Fruit fly (Drosophila melanogaster) whole organism, embryonic: Measurements from ENCODE around the gene CG11263.

Experiments
- Atf6 ChIP-seq: fragments of 200-800 bp; sonication (Bioruptor generic); IDR thresholded peaks from 2 replicates; pipeline ENCODE4 v1.3.6; 2022; ENCODE audit warnings: missing biosample characterization, missing genetic modification characterization
- Awh ChIP-seq: fragments of 200-800 bp; sonication (Bioruptor generic); IDR thresholded peaks from 2 replicates; pipeline ENCODE4, ENCODE4 v1.3.6; 2022; ENCODE audit warnings: missing biosample characterization, missing genetic modification characterization
- B-H1 ChIP-seq: fragments of 200-800 bp; sonication (Bioruptor generic); IDR thresholded peaks from 3 replicates; pipeline ENCODE4 v1.3.6; 2022; ENCODE audit warnings: missing biosample characterization, missing genetic modification characterization
- BEAF-32 ChIP-seq: fragments of 200-800 bp; sonication (Bioruptor generic); optimal IDR thresholded peaks from 3 replicates; lab custom pipeline; 2017; ENCODE audit warnings: missing biosample characterization, missing genetic modification characterization, mild to moderate bottlenecking, moderate library complexity, missing genetic modification reagents
- CG10366 ChIP-seq: fragments of 200-800 bp; sonication (Bioruptor generic); IDR thresholded peaks from 2 replicates; pipeline ENCODE4 v1.3.6; 2022; ENCODE audit warnings: missing biosample characterization, missing genetic modification characterization
- CG1603 ChIP-seq: fragments of 200-800 bp; sonication (Bioruptor generic); optimal IDR thresholded peaks from 2 replicates; lab custom pipeline; 2019; ENCODE audit warnings: missing biosample characterization, mild to moderate bottlenecking, missing genetic modification characterization, moderate library complexity
- CG1647 ChIP-seq: fragments of 200-800 bp; sonication (Bioruptor generic); optimal IDR thresholded peaks from 3 replicates; lab custom pipeline; 2016; ENCODE audit warnings: missing biosample characterization, missing genetic modification characterization
- CG18262 ChIP-seq: fragments of 200-800 bp; optimal IDR thresholded peaks from 3 replicates; lab custom pipeline; 2019; ENCODE audit warnings: missing biosample characterization, mild to moderate bottlenecking, missing genetic modification characterization, moderate library complexity
- CG18619 ChIP-seq: fragments of 200-800 bp; sonication (Bioruptor generic); optimal IDR thresholded peaks from 3 replicates; lab custom pipeline; 2017; ENCODE audit warnings: missing biosample characterization, mild to moderate bottlenecking, missing genetic modification characterization
- CG18764 ChIP-seq: fragments of 200-800 bp; sonication (Bioruptor generic); optimal IDR thresholded peaks from 3 replicates; lab custom pipeline; 2016; ENCODE audit warnings: missing biosample characterization, missing genetic modification characterization
- CG3281 ChIP-seq: fragments of 200-800 bp; sonication (Bioruptor generic); optimal IDR thresholded peaks from 3 replicates; lab custom pipeline; 2017; ENCODE audit warnings: missing biosample characterization, mild to moderate bottlenecking, missing genetic modification characterization
- CG34376 ChIP-seq: fragments of 200-800 bp; sonication (Bioruptor generic); optimal IDR thresholded peaks from 2 replicates; lab custom pipeline; 2018; ENCODE audit warnings: missing biosample characterization, mild to moderate bottlenecking, missing genetic modification characterization
- CG4424 ChIP-seq: fragments of 200-800 bp; sonication (Bioruptor generic); optimal IDR thresholded peaks from 3 replicates; lab custom pipeline; 2016; ENCODE audit warnings: missing biosample characterization, missing genetic modification characterization
- CG4617 ChIP-seq: fragments of 200-800 bp; sonication (Bioruptor generic); optimal IDR thresholded peaks from 3 replicates; lab custom pipeline; 2016; ENCODE audit warnings: missing biosample characterization, missing genetic modification characterization, borderline replicate concordance
- CG6689 ChIP-seq: fragments of 200-800 bp; sonication (Bioruptor generic); IDR thresholded peaks from 2 replicates; pipeline ENCODE4 v1.3.6; 2022; ENCODE audit warnings: missing biosample characterization, missing genetic modification characterization
- CG6765 ChIP-seq: fragments of 200-800 bp; sonication (Bioruptor generic); optimal IDR thresholded peaks from 3 replicates; lab custom pipeline; 2017; ENCODE audit warnings: missing biosample characterization, mild to moderate bottlenecking, missing genetic modification characterization
- CG7839 ChIP-seq: fragments of 200-800 bp; sonication (Bioruptor generic); optimal IDR thresholded peaks from 3 replicates; lab custom pipeline; 2018; ENCODE audit warnings: missing biosample characterization, mild to moderate bottlenecking, missing genetic modification characterization, moderate library complexity
- CG7987 ChIP-seq: fragments of 200-800 bp; sonication (Bioruptor generic); optimal IDR thresholded peaks from 2 replicates; lab custom pipeline; 2018; ENCODE audit warnings: missing biosample characterization, mild to moderate bottlenecking, missing genetic modification characterization, moderate library complexity
- CG8765 ChIP-seq: fragments of 200-800 bp; sonication (Bioruptor generic); IDR thresholded peaks from 2 replicates; pipeline ENCODE4 v1.3.6; 2022; ENCODE audit warnings: missing biosample characterization, missing genetic modification characterization
- CHES-1-like ChIP-seq: fragments of 200-800 bp; sonication (Bioruptor generic); optimal IDR thresholded peaks from 2 replicates; lab custom pipeline; 2016; ENCODE audit warnings: missing biosample characterization, missing genetic modification characterization
- Camta ChIP-seq: fragments of 200-800 bp; sonication (Bioruptor generic); optimal IDR thresholded peaks from 2 replicates; lab custom pipeline; 2016; ENCODE audit warnings: missing biosample characterization, missing genetic modification characterization
- Dfd ChIP-seq, 2 experiments: fragments of >200 bp; optimal IDR thresholded peaks; 2 replicates each; lab custom pipeline; 2017; ENCODE audit warnings: missing biosample characterization in 2 of 2, missing genetic modification characterization in 2 of 2
- Doc3 ChIP-seq: fragments of 200-800 bp; sonication (Bioruptor generic); IDR thresholded peaks from 3 replicates; pipeline ENCODE4 v1.3.6; 2022; ENCODE audit warnings: missing biosample characterization, missing genetic modification characterization; ENCODE audit not compliant: partially characterized antibody
- Elba2 ChIP-seq: fragments of 200-800 bp; sonication (Bioruptor generic); optimal IDR thresholded peaks from 3 replicates; lab custom pipeline; 2016; ENCODE audit warnings: missing biosample characterization, missing genetic modification characterization
- Ets97D ChIP-seq: fragments of 200-800 bp; sonication (Bioruptor generic); optimal IDR thresholded peaks from 3 replicates; lab custom pipeline; 2016; ENCODE audit warnings: missing biosample characterization, missing genetic modification characterization
- MTF-1 ChIP-seq: fragments of 200-800 bp; sonication (Bioruptor generic); optimal IDR thresholded peaks from 2 replicates; lab custom pipeline; 2018; ENCODE audit warnings: missing biosample characterization, mild to moderate bottlenecking, missing genetic modification characterization, borderline replicate concordance
- Myb ChIP-seq: fragments of 200-800 bp; sonication (Bioruptor generic); optimal IDR thresholded peaks from 2 replicates; lab custom pipeline; 2016; ENCODE audit warnings: missing biosample characterization, missing genetic modification characterization
- Opbp ChIP-seq: fragments of 200-800 bp; sonication (Bioruptor generic); IDR thresholded peaks from 3 replicates; pipeline ENCODE4 v1.3.6; 2022; ENCODE audit warnings: missing biosample characterization, missing genetic modification characterization; ENCODE audit not compliant: partially characterized antibody
- Spps ChIP-seq: fragments of 200-800 bp; sonication (Bioruptor generic); optimal IDR thresholded peaks from 2 replicates; lab custom pipeline; 2018; ENCODE audit warnings: missing biosample characterization, mild to moderate bottlenecking, missing genetic modification characterization
- Sry-β ChIP-seq: fragments of 200-800 bp; sonication (Bioruptor generic); optimal IDR thresholded peaks from 2 replicates; lab custom pipeline; 2018; ENCODE audit warnings: missing biosample characterization, mild to moderate bottlenecking, missing genetic modification characterization, moderate library complexity
- Tbp ChIP-seq: fragments of >200 bp; optimal IDR thresholded peaks from 2 replicates; lab custom pipeline; 2018; ENCODE audit warnings: missing biosample characterization, missing genetic modification characterization
- al ChIP-seq: fragments of 200-800 bp; sonication (Bioruptor generic); IDR thresholded peaks from 2 replicates; pipeline ENCODE4 v1.3.6; 2022; ENCODE audit warnings: missing biosample characterization, missing genetic modification characterization
- bcd ChIP-seq: fragments of 200-800 bp; sonication (Bioruptor generic); optimal IDR thresholded peaks from 2 replicates; lab custom pipeline; 2017; ENCODE audit warnings: missing biosample characterization, mild to moderate bottlenecking, missing genetic modification characterization
- cad ChIP-seq: fragments of >200 bp; optimal IDR thresholded peaks from 2 replicates; lab custom pipeline; 2017; ENCODE audit warnings: missing biosample characterization, missing genetic modification characterization
- crc ChIP-seq: fragments of 200-800 bp; sonication (Bioruptor generic); optimal IDR thresholded peaks from 2 replicates; lab custom pipeline; 2016; ENCODE audit warnings: missing biosample characterization, missing genetic modification characterization
- crp ChIP-seq, 2 experiments: fragments of 200-800 bp; sonication (Bioruptor generic); optimal IDR thresholded peaks; 2 replicates in 1 of 2; 3 replicates in 1 of 2; lab custom pipeline; 2017; ENCODE audit warnings: missing biosample characterization in 2 of 2, missing genetic modification characterization in 2 of 2, mild to moderate bottlenecking in 1 of 2, moderate library complexity in 1 of 2
- ems ChIP-seq: fragments of 200-800 bp; sonication (Bioruptor generic); optimal IDR thresholded peaks from 3 replicates; lab custom pipeline; 2016; ENCODE audit warnings: missing biosample characterization, missing genetic modification characterization
- fd64A ChIP-seq: fragments of 200-800 bp; sonication (Bioruptor generic); optimal IDR thresholded peaks from 3 replicates; lab custom pipeline; 2018; ENCODE audit warnings: missing biosample characterization, mild to moderate bottlenecking, missing genetic modification characterization
- ham ChIP-seq: fragments of 200-800 bp; sonication (Bioruptor generic); IDR thresholded peaks from 2 replicates; pipeline ENCODE4 v1.3.6; 2022; ENCODE audit warnings: missing biosample characterization, missing genetic modification characterization
- hkb ChIP-seq, 2 experiments: fragments of 200-800 bp in 1 of 2; fragments of >200 bp in 1 of 2; sonication (Bioruptor generic) in 1 of 2; IDR thresholded peaks in 1 of 2; optimal IDR thresholded peaks in 1 of 2; 2 replicates each; pipeline versions ENCODE4 v1.3.6 to Lab custom; 2017 to 2022; ENCODE audit warnings: missing biosample characterization in 1 of 2, missing genetic modification characterization in 1 of 2
- kni ChIP-seq: fragments of 200-800 bp; sonication (Bioruptor generic); optimal IDR thresholded peaks from 3 replicates; lab custom pipeline; 2017; ENCODE audit warnings: mild to moderate bottlenecking, missing biosample characterization, missing genetic modification reagents, missing genetic modification characterization
- nerfin-2 ChIP-seq: fragments of 200-800 bp; sonication (Bioruptor generic); IDR thresholded peaks from 2 replicates; pipeline ENCODE4 v1.3.6; 2022; ENCODE audit warnings: missing biosample characterization, missing genetic modification characterization; ENCODE audit not compliant: partially characterized antibody
- pb ChIP-seq: fragments of 200-800 bp; sonication (Bioruptor generic); optimal IDR thresholded peaks from 3 replicates; lab custom pipeline; 2016; ENCODE audit warnings: missing biosample characterization, missing genetic modification characterization
- salm ChIP-seq: fragments of 200-800 bp; sonication (Bioruptor generic); optimal IDR thresholded peaks from 2 replicates; lab custom pipeline; 2018; ENCODE audit warnings: missing biosample characterization, mild to moderate bottlenecking, missing genetic modification characterization
- sens ChIP-seq: fragments of 200-800 bp; sonication (Bioruptor generic); peaks from one replicate; lab custom pipeline; 2016; ENCODE audit warnings: missing biosample characterization, missing genetic modification characterization
- seq ChIP-seq: fragments of 200-800 bp; sonication (Bioruptor generic); IDR thresholded peaks from 2 replicates; pipeline ENCODE4 v1.3.6; 2022; ENCODE audit warnings: missing biosample characterization, missing genetic modification characterization
- sim ChIP-seq: fragments of 200-800 bp; sonication (Bioruptor generic); IDR thresholded peaks from 2 replicates; pipeline ENCODE4 v1.3.6; 2022; ENCODE audit warnings: missing biosample characterization, missing genetic modification characterization
- tio ChIP-seq: fragments of 200-800 bp; sonication (Bioruptor generic); optimal IDR thresholded peaks from 2 replicates; lab custom pipeline; 2017; ENCODE audit warnings: missing biosample characterization, missing genetic modification characterization, inconsistent platforms
- unpg ChIP-seq: fragments of 200-800 bp; sonication (Bioruptor generic); optimal IDR thresholded peaks from 3 replicates; lab custom pipeline; 2018; ENCODE audit warnings: missing biosample characterization, mild to moderate bottlenecking, missing genetic modification characterization, moderate library complexity
- vvl ChIP-seq: fragments of 200-800 bp; sonication (Bioruptor generic); IDR thresholded peaks from 2 replicates; pipeline ENCODE4 v1.3.6; 2022; ENCODE audit warnings: missing biosample characterization, missing genetic modification characterization
- yki ChIP-seq: fragments of >200 bp; optimal IDR thresholded peaks from 3 replicates; lab custom pipeline; 2018

CG11263 gene

DNA sequence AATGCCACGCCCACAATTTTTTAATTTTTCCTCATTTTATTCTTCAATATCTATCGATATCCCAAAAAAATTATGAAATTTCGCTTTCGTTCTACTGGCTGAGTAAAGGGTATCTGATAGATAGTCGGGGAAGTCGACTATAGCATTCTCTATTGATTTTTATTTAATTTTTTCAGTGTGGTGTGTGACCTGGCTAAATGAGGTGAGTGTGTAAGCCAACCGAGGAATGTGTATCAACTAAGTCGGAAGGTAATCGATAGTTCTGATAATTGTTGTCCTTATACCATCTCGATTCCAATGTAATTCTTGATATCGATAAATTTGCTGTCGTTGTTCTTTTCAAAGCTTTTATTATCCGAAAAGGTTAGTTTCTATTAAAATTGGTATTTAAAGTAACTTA, at the start of gene CG11263 (continued):
- no peak for TF ChIP-seq hkb (optimal IDR thresholded peaks at IDR 0.05; lab: Kevin White, UChicago)
- peak; percentile 49; the same call in 1 of the 2 replicates for TF ChIP-seq hkb (GFP tag; IDR thresholded peaks at IDR 0.05; lab: Robert Waterston, UW)
- peak; percentile 57 for TF ChIP-seq CG7839 (tag; lab: Kevin White, UChicago)
- no peak for TF ChIP-seq seq (GFP tag; lab: Robert Waterston, UW)
- TF ChIP-seq Elba2 (GFP tag; lab: Kevin White, UChicago), result no peak
- TF ChIP-seq Ets97D (GFP tag; lab: Kevin White, UChicago), result peak; percentile 84
- TF ChIP-seq Awh (GFP tag; lab: Robert Waterston, UW), result no peak
- no peak for TF ChIP-seq CG8765 (GFP tag; lab: Robert Waterston, UW)
- TF ChIP-seq CG3281, result peak; percentile 28
- TF ChIP-seq cad, result no peak
- TF ChIP-seq sens (GFP tag; lab: Kevin White, UChicago), result peak; percentile 88
- TF ChIP-seq Spps (tag; lab: Kevin White, UChicago), result no peak
- TF ChIP-seq BEAF-32 (GFP tag; lab: Kevin White, UChicago), result peak; percentile 78
- peak; percentile 39 for TF ChIP-seq bcd (GFP tag; lab: Kevin White, UChicago)
- TF ChIP-seq Dfd (GFP tag; optimal IDR thresholded peaks at IDR 0.05; lab: Kevin White, UChicago), result no peak
- peak; percentile 50 for TF ChIP-seq ems (GFP tag; lab: Kevin White, UChicago)
- peak; percentile 62 for TF ChIP-seq CG1603 (tag; lab: Kevin White, UChicago)
- peak; percentile 21 for TF ChIP-seq tio
- TF ChIP-seq MTF-1 (GFP tag; lab: Kevin White, UChicago), result no peak
- TF ChIP-seq CG6689 (GFP tag; lab: Robert Waterston, UW), result 0 out of 2 replicates have a peak, but pooled peaks have one; percentile 29
- peak; percentile 79 for TF ChIP-seq Myb
- peak; percentile 86 for TF ChIP-seq Opbp (GFP tag; lab: Robert Waterston, UW)
- TF ChIP-seq Sry-β (GFP tag; lab: Kevin White, UChicago), result no peak
- TF ChIP-seq Doc3, result peak; percentile 71; the same call in 2 of the 3 replicates
- no peak for TF ChIP-seq CG7987
- peak; percentile 56 for TF ChIP-seq CG4424 (GFP tag; lab: Kevin White, UChicago)
- no peak for TF ChIP-seq salm (tag; lab: Kevin White, UChicago)
- TF ChIP-seq unpg, result peak; percentile 46
- TF ChIP-seq CG18764 (GFP tag; lab: Kevin White, UChicago), result peak; percentile 45
- no peak for TF ChIP-seq Atf6
- no peak for TF ChIP-seq CG18619 (GFP tag; lab: Kevin White, UChicago)
- no peak for TF ChIP-seq ham (GFP tag; lab: Robert Waterston, UW)
- no peak for TF ChIP-seq Tbp (GFP tag; lab: Kevin White, UChicago)
- no peak for TF ChIP-seq fd64A (GFP tag; lab: Kevin White, UChicago)
- TF ChIP-seq CHES-1-like, result peak; percentile 45
- no peak for TF ChIP-seq pb (GFP tag; lab: Kevin White, UChicago)
- TF ChIP-seq Camta (GFP tag; lab: Kevin White, UChicago), result peak; percentile 33
- peak; percentile 12 for TF ChIP-seq CG34376 (GFP tag; lab: Kevin White, UChicago)
- no peak for TF ChIP-seq yki (lab: Kevin White, UChicago)
- peak; percentile 80 for TF ChIP-seq nerfin-2
- no peak for TF ChIP-seq crc (GFP tag; lab: Kevin White, UChicago)
- TF ChIP-seq B-H1, result peak; percentile 28; the same call in 1 of the 3 replicates
- TF ChIP-seq vvl (GFP tag; lab: Robert Waterston, UW), result peak; percentile 58; the same call in 1 of the 2 replicates
- TF ChIP-seq crp (GFP tag; optimal IDR thresholded peaks at IDR 0.05; lab: Kevin White, UChicago), result peak in 1 of 2 experiments; percentile 49
- peak; percentile 22; the same call in 1 of the 2 replicates for TF ChIP-seq al
- no peak for TF ChIP-seq sim
- TF ChIP-seq CG6765, result no peak
- peak; percentile 18; the same call in 1 of the 2 replicates for TF ChIP-seq CG10366
- TF ChIP-seq CG18262 (tag; lab: Kevin White, UChicago), result peak; percentile 51
- no peak for TF ChIP-seq kni
- peak; percentile 58 for TF ChIP-seq CG1647 (GFP tag; lab: Kevin White, UChicago)
- peak; percentile 20 for TF ChIP-seq CG4617 (GFP tag; lab: Kevin White, UChicago)
